Worm (Caenorhabditis elegans): Measurements from ENCODE around the gene tkr-3.

DNA sequence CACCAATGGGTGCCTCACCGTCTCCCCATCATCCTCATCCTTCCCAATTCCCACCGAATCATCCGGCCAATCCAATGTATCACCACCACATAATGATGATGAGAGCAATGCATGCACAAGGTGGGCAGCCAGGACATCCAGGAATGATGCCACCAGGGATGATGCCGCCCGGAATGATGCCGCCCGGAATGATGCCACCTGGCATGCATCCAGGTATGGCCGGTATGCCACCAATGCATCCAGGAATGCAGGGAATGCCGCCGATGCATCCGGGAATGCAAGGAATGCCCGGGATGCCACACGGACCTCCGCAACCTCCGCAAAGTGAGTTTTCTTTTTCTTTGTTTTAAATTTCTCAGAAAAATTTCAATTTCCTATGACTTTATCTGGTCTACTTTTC, 36.1 kb downstream of the tkr-3 start:
- TF ChIP-seq ces-1 (GFP tag; optimal IDR thresholded peaks at IDR 0.05) (no peak), elt-1 (tag; optimal IDR thresholded peaks at IDR 0.05; ENCODE audit: borderline replicate concordance, insufficient read depth) (no peak)
